Worm (Caenorhabditis elegans) whole organism, mixed stage, embryonic: ENCODE data around the gene pmt-2.

ENCODE experiments used
- ces-1 ChIP-seq: fragments of 150-350 bp; optimal IDR thresholded peaks from 2 replicates; lab custom pipeline; 2014; ENCODE audit warnings: missing biosample characterization, missing genetic modification reagents, missing genetic modification characterization
- elt-3 ChIP-seq: fragments of 150-350 bp; optimal IDR thresholded peaks from 2 replicates; lab custom pipeline; 2014; ENCODE audit warnings: missing biosample characterization, missing genetic modification characterization
- flh-1 ChIP-seq: fragments of 200-800 bp; sonication (Bioruptor generic); optimal IDR thresholded peaks from 2 replicates; lab custom pipeline; 2018; ENCODE audit warnings: mild to moderate bottlenecking, missing genetic modification characterization, moderate library complexity, missing compliant biosample characterization
- mep-1 ChIP-seq: fragments of 150-350 bp; optimal IDR thresholded peaks from 2 replicates; lab custom pipeline; 2017; ENCODE audit warnings: missing biosample characterization, missing genetic modification reagents, missing genetic modification characterization, inconsistent platforms
- nhr-12 ChIP-seq: fragments of 150-350 bp; optimal IDR thresholded peaks from 2 replicates; lab custom pipeline; 2014; ENCODE audit warnings: missing biosample characterization, missing genetic modification characterization
- nhr-237 ChIP-seq: fragments of 150-350 bp; optimal IDR thresholded peaks from 2 replicates; lab custom pipeline; 2014; ENCODE audit warnings: missing biosample characterization, missing genetic modification characterization
- snpc-4 ChIP-seq: fragments of 150-350 bp; optimal IDR thresholded peaks from 2 replicates; lab custom pipeline; 2014; ENCODE audit warnings: missing biosample characterization, missing genetic modification characterization
- unc-62 ChIP-seq: fragments of 150-350 bp; optimal IDR thresholded peaks from 2 replicates; lab custom pipeline; 2014; ENCODE audit warnings: missing biosample characterization, missing genetic modification reagents, missing genetic modification characterization

ce11 chrV:4672487-4672886 is 44.1 kb downstream of the pmt-2 start, which contains the start of gene K03B4.9:
- no peak for TF ChIP-seq mep-1 (tag; lab: Kevin White, UChicago)
- TF ChIP-seq snpc-4 (tag; lab: Kevin White, UChicago), result no peak
- TF ChIP-seq ces-1 (GFP tag; lab: Kevin White, UChicago), result no peak
- no peak for TF ChIP-seq flh-1 (GFP tag; lab: Kevin White, UChicago)
- TF ChIP-seq unc-62 (GFP tag; lab: Kevin White, UChicago), result no peak
- TF ChIP-seq nhr-237, result no peak
- no peak for TF ChIP-seq nhr-12 (tag; lab: Kevin White, UChicago)
- TF ChIP-seq elt-3 (tag; lab: Kevin White, UChicago), result no peak
